Fruit fly (Drosophila melanogaster) whole organism, pupa: Measurements from ENCODE around the gene CG9095.

Source experiments
- CG9948 ChIP-seq: fragments of 200-800 bp; sonication (Bioruptor generic); optimal IDR thresholded peaks from 2 replicates; lab custom pipeline; 2018; ENCODE audit warnings: missing biosample characterization, mild to moderate bottlenecking, missing genetic modification characterization, moderate library complexity
- D1 ChIP-seq: fragments of 200-800 bp; sonication (Bioruptor generic); optimal IDR thresholded peaks from 2 replicates; lab custom pipeline; 2018; ENCODE audit warnings: missing biosample characterization, mild to moderate bottlenecking, missing genetic modification characterization, moderate library complexity
- Pif1A ChIP-seq: fragments of 200-800 bp; sonication (Bioruptor generic); optimal IDR thresholded peaks from 3 replicates; lab custom pipeline; 2016; ENCODE audit warnings: missing biosample characterization, missing genetic modification characterization

DNA sequence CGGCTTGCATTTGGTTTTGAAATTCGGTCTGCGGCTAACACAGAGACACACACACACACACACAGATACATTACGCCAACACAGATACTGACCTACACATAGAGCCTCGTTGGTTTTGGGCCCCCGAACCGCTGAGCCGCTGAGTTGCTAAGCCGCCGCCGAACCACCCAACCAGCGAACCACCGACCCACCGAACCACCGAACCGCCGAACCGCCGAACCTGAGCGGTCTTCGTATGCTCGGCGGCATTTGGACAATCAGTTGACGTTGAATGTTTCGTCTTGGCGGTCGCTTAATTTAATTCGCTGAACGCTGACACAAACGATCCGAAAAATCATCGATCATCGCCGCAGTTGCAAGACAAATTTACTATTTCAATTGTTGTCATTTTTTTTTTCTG lies 37.5 kb downstream of the CG9095 start, which contains the start of gene drd:
- TF ChIP-seq CG9948 (tag; lab: Kevin White, UChicago) (no peak), D1 (tag; lab: Kevin White, UChicago) (no peak), Pif1A (no peak)
